Fruit fly (Drosophila melanogaster): Measurements from ENCODE around the gene mtd.

The mtd gene

dm6 chr3R:5392621-5393020, 42.4 kb upstream of the mtd start, which contains the start of gene kkv:
Gene kkv (minus strand): TSS chr3R:5392866.
- TF ChIP-seq eg (GFP tag; IDR thresholded peaks at IDR 0.05), result peak; percentile 39; the same call in 1 of the 3 replicates
- TF ChIP-seq CG31627 (GFP tag; optimal IDR thresholded peaks at IDR 0.05), result no peak
- no peak for TF ChIP-seq CG6808 (GFP tag; optimal IDR thresholded peaks at IDR 0.05)

DNA sequence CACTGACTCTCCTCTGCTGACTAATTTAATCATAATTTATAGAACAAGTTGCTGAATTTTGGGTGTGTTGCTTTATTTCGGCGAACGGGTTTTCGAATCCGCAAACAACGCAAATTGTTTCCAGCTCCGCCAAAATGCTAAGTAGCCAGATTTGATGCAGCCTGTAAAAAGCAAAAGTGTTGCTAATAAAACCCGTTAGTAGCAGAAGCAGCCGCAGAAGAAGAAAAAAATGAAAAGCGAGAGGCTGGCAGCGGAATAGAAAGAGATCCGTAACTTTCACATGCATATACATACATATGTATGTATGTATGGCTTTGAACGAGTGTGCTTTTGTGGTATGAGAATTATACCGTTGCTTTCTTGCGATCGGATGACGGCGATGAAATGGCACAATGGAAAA, 41.8 kb upstream of the mtd start:
- TF ChIP-seq Blimp-1 (GFP tag; optimal IDR thresholded peaks at IDR 0.05) (peak; percentile 61), CG32006 (GFP tag; optimal IDR thresholded peaks at IDR 0.05) (no peak)

DNA sequence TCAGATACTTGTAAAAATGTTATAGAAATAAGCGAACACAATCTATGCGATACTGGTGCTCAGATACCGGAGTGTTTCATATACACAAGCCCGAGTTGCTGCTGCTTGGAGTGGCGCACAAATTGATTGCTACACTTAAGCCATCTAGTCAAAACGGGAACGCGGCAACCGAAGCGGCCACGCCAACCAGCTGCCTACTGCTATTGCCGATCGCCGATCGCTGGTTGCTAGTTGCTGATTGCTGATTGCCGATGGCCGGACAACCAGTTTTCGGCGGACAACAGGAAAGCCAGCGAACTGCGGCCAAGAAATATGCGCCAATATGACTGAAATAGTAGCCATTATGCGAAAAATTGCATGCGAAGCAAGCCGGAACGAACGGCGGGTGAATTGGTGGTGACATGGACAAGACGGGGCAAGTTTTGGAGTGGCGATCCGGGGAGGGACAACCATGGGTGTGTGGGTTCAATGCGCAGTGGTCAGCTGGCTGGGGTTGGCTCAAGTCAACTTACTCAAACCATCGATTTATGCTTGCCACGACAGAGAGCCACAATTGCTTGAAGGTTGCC, 39.9 kb upstream of the mtd start:
- TF ChIP-seq CG11762 (GFP tag; optimal IDR thresholded peaks at IDR 0.05; ENCODE audit: insufficient read depth) (no peak), CG3919 (GFP tag; optimal IDR thresholded peaks at IDR 0.05) (no peak), Hr39 (GFP tag; optimal IDR thresholded peaks at IDR 0.05) (no peak), achi (GFP tag; optimal IDR thresholded peaks at IDR 0.05) (no peak), Blimp-1 (GFP tag; optimal IDR thresholded peaks at IDR 0.05) (no peak), CG6276 (GFP tag; optimal IDR thresholded peaks at IDR 0.05) (no peak), dac (GFP tag; optimal IDR thresholded peaks at IDR 0.05) (no peak), CG15336 (GFP tag; IDR thresholded peaks at IDR 0.05) (no peak; the same call in 1 of the 2 replicates), Eip75B (GFP tag; optimal IDR thresholded peaks at IDR 0.05) (no peak), Sox14 (GFP tag; optimal IDR thresholded peaks at IDR 0.05) (no peak), Lpt (GFP tag; optimal IDR thresholded peaks at IDR 0.05) (peak; percentile 41), fd85E (GFP tag; optimal IDR thresholded peaks at IDR 0.05) (no peak), Ets21C (GFP tag; optimal IDR thresholded peaks at IDR 0.05) (no peak), ss (GFP tag; optimal IDR thresholded peaks at IDR 0.05) (peak in 1 of 2 experiments; percentile 58), eg (GFP tag; IDR thresholded peaks at IDR 0.05) (0 out of 3 replicates have a peak, but pooled peaks have one; percentile 23), Ets96B (tag; optimal IDR thresholded peaks at IDR 0.05) (no peak), CG7368 (GFP tag; optimal IDR thresholded peaks at IDR 0.05) (no peak), svp (GFP tag) (no peak), OdsH (GFP tag; optimal IDR thresholded peaks at IDR 0.05) (no peak), Eip78C (GFP tag) (peak; percentile 40), vri (GFP tag; optimal IDR thresholded peaks at IDR 0.05) (no peak), CG1621 (tag; optimal IDR thresholded peaks at IDR 0.05) (peak; percentile 54), Smox (GFP tag; optimal IDR thresholded peaks at IDR 0.05) (no peak), CG8319 (GFP tag; optimal IDR thresholded peaks at IDR 0.05) (no peak), Sox15 (GFP tag; optimal IDR thresholded peaks at IDR 0.05) (no peak), CG6792 (GFP tag; optimal IDR thresholded peaks at IDR 0.05) (no peak), CG4318 (GFP tag; optimal IDR thresholded peaks at IDR 0.05) (no peak), net (GFP tag; optimal IDR thresholded peaks at IDR 0.05) (no peak)

- no peak for TF ChIP-seq dsx (GFP tag; optimal IDR thresholded peaks at IDR 0.05; ENCODE audit: poor library complexity, severe bottlenecking)
- no peak for TF ChIP-seq Ets21C (GFP tag; optimal IDR thresholded peaks at IDR 0.05)
- no peak for TF ChIP-seq svp (GFP tag)
- TF ChIP-seq CG32006 (GFP tag; optimal IDR thresholded peaks at IDR 0.05), result peak; percentile 56
- TF ChIP-seq spab (GFP tag; optimal IDR thresholded peaks at IDR 0.05), result peak; percentile 14
- TF ChIP-seq Hr38 (GFP tag; optimal IDR thresholded peaks at IDR 0.05), result no peak
- peak; percentile 74 for TF ChIP-seq Eip78C (GFP tag)
- TF ChIP-seq CG3919 (GFP tag; optimal IDR thresholded peaks at IDR 0.05), result peak; percentile 15
- TF ChIP-seq CG3032 (tag; optimal IDR thresholded peaks at IDR 0.05), result peak; percentile 36
- TF ChIP-seq CG10669 (GFP tag; optimal IDR thresholded peaks at IDR 0.05), result peak; percentile 27
- peak; percentile 15 for TF ChIP-seq Lpt (GFP tag; optimal IDR thresholded peaks at IDR 0.05)
- TF ChIP-seq CG10631 (GFP tag; optimal IDR thresholded peaks at IDR 0.05), result peak; percentile 37
- peak; percentile 29 for TF ChIP-seq net (GFP tag; optimal IDR thresholded peaks at IDR 0.05)
- no peak for TF ChIP-seq salr (GFP tag; optimal IDR thresholded peaks at IDR 0.05)
- no peak for TF ChIP-seq CG8319 (GFP tag; optimal IDR thresholded peaks at IDR 0.05)
- no peak for TF ChIP-seq cyc (GFP tag; optimal IDR thresholded peaks at IDR 0.05)
- TF ChIP-seq achi (GFP tag; optimal IDR thresholded peaks at IDR 0.05), result no peak
- peak; percentile 22 for TF ChIP-seq Ets96B (tag; optimal IDR thresholded peaks at IDR 0.05)
- no peak for TF ChIP-seq CG6276 (GFP tag; optimal IDR thresholded peaks at IDR 0.05)
- TF ChIP-seq CG8119 (GFP tag; IDR thresholded peaks at IDR 0.05), result 0 out of 3 replicates have a peak, but pooled peaks have one; percentile 41
- TF ChIP-seq CG34406 (GFP tag; optimal IDR thresholded peaks at IDR 0.05), result no peak
- peak; percentile 30 for TF ChIP-seq fd59A (GFP tag; optimal IDR thresholded peaks at IDR 0.05)
- TF ChIP-seq lz (GFP tag; optimal IDR thresholded peaks at IDR 0.05), result no peak
Observed at dm6 chr3R:5389435-5389834, 39.2 kb upstream of the mtd start.
